Fruit fly (Drosophila melanogaster) whole organism, embryonic: Measurements from ENCODE around the gene CG3662.

ENCODE experiments used
- Adf1 ChIP-seq: fragments of 200-800 bp; sonication (Bioruptor generic); IDR thresholded peaks from 2 replicates; pipeline ENCODE4 v1.3.6; 2022; ENCODE audit warnings: missing biosample characterization, missing genetic modification characterization
- Antp ChIP-seq: fragments of 200-800 bp; sonication (Bioruptor generic); optimal IDR thresholded peaks from 3 replicates; lab custom pipeline; 2016; ENCODE audit warnings: missing biosample characterization, missing genetic modification characterization
- B-H2 ChIP-seq: fragments of 200-800 bp; sonication (Bioruptor generic); optimal IDR thresholded peaks from 2 replicates; lab custom pipeline; 2018; ENCODE audit warnings: missing biosample characterization, mild to moderate bottlenecking, missing genetic modification characterization
- Blimp-1 ChIP-seq: fragments of 200-800 bp; sonication (Bioruptor generic); optimal IDR thresholded peaks from 3 replicates; lab custom pipeline; 2018; ENCODE audit warnings: missing biosample characterization, missing genetic modification characterization, mild to moderate bottlenecking, moderate library complexity, missing genetic modification reagents
- CG10267 ChIP-seq: fragments of 200-800 bp; sonication (Bioruptor generic); optimal IDR thresholded peaks from 2 replicates; lab custom pipeline; 2018; ENCODE audit warnings: missing biosample characterization, mild to moderate bottlenecking, missing genetic modification characterization, moderate library complexity
- CG14014 ChIP-seq: fragments of 200-800 bp; sonication (Bioruptor generic); IDR thresholded peaks from 2 replicates; pipeline ENCODE4 v1.3.6; 2022; ENCODE audit warnings: missing biosample characterization, missing genetic modification characterization
- CG15514 ChIP-seq: fragments of 200-800 bp; sonication (Bioruptor generic); optimal IDR thresholded peaks from 3 replicates; lab custom pipeline; 2017; ENCODE audit warnings: missing biosample characterization, missing genetic modification characterization, mild to moderate bottlenecking, moderate library complexity, missing genetic modification reagents
- CG16815 ChIP-seq: fragments of 200-800 bp; sonication (Bioruptor generic); optimal IDR thresholded peaks from 3 replicates; lab custom pipeline; 2017; ENCODE audit warnings: missing biosample characterization, mild to moderate bottlenecking, missing genetic modification characterization
- CG17568 ChIP-seq: fragments of 200-800 bp; sonication (Bioruptor generic); optimal IDR thresholded peaks from 2 replicates; lab custom pipeline; 2018; ENCODE audit warnings: missing biosample characterization, mild to moderate bottlenecking, missing genetic modification characterization, moderate library complexity
- CG18011 ChIP-seq: fragments of 200-800 bp; sonication (Bioruptor generic); optimal IDR thresholded peaks from 2 replicates; lab custom pipeline; 2017; ENCODE audit warnings: missing biosample characterization, missing genetic modification characterization, mild to moderate bottlenecking, moderate library complexity, missing genotype
- CG2120 ChIP-seq: fragments of 200-800 bp; sonication (Bioruptor generic); optimal IDR thresholded peaks from 3 replicates; lab custom pipeline; 2016; ENCODE audit warnings: missing biosample characterization, missing genetic modification characterization
- CG4282 ChIP-seq: fragments of 200-800 bp; sonication (Bioruptor generic); optimal IDR thresholded peaks from 2 replicates; lab custom pipeline; 2016; ENCODE audit warnings: missing biosample characterization, missing genetic modification characterization
- CG4328 ChIP-seq: fragments of 200-800 bp; sonication (Bioruptor generic); optimal IDR thresholded peaks from 3 replicates; lab custom pipeline; 2017; ENCODE audit warnings: missing biosample characterization, missing genetic modification reagents, missing genetic modification characterization
- CG6272 ChIP-seq: fragments of 200-800 bp; sonication (Bioruptor generic); IDR thresholded peaks from 2 replicates; pipeline ENCODE4 v1.3.6; 2022; ENCODE audit warnings: missing biosample characterization, missing genetic modification characterization
- CG9609 ChIP-seq: fragments of 200-800 bp; sonication (Bioruptor generic); optimal IDR thresholded peaks from 3 replicates; lab custom pipeline; 2016; ENCODE audit warnings: missing biosample characterization, missing genetic modification characterization
- GATAe ChIP-seq: fragments of 200-800 bp; sonication (Bioruptor generic); conservative IDR thresholded peaks from 2 replicates; pipeline ENCODE4 v1.3.6; 2022; ENCODE audit warnings: missing biosample characterization, missing genetic modification characterization
- Hmr ChIP-seq: fragments of 200-800 bp; sonication (Bioruptor generic); optimal IDR thresholded peaks from 3 replicates; lab custom pipeline; 2017; ENCODE audit warnings: mild to moderate bottlenecking, missing biosample characterization, missing genetic modification reagents, missing genetic modification characterization
- Lhr ChIP-seq: fragments of 200-800 bp; sonication (Bioruptor generic); optimal IDR thresholded peaks from 3 replicates; lab custom pipeline; 2017; ENCODE audit warnings: mild to moderate bottlenecking, missing biosample characterization, missing genetic modification reagents, missing genetic modification characterization
- Lim3 ChIP-seq: fragments of 200-800 bp; sonication (Bioruptor generic); IDR thresholded peaks from 2 replicates; pipeline ENCODE4 v1.3.6; 2022; ENCODE audit warnings: missing biosample characterization, missing genetic modification characterization
- MESR4 ChIP-seq: fragments of 200-800 bp; sonication (Bioruptor generic); optimal IDR thresholded peaks from 2 replicates; lab custom pipeline; 2018; ENCODE audit warnings: missing biosample characterization, mild to moderate bottlenecking, missing genetic modification characterization, moderate library complexity
- Mad ChIP-seq: fragments of 200-800 bp; sonication (Bioruptor generic); optimal IDR thresholded peaks from 2 replicates; lab custom pipeline; 2016; ENCODE audit warnings: missing biosample characterization, missing genetic modification characterization
- Optix ChIP-seq: fragments of 200-800 bp; sonication (Bioruptor generic); IDR thresholded peaks from 3 replicates; pipeline ENCODE4 v1.3.6; 2022; ENCODE audit warnings: missing biosample characterization, missing genetic modification characterization
- Pdp1 ChIP-seq, 2 experiments: fragments of 200-800 bp; sonication (Bioruptor generic); optimal IDR thresholded peaks; 3 replicates each; lab custom pipeline; 2016; ENCODE audit warnings: missing biosample characterization in 2 of 2, missing genetic modification characterization in 2 of 2, mild to moderate bottlenecking in 1 of 2, moderate library complexity in 1 of 2
- Ptx1 ChIP-seq: fragments of 200-800 bp; sonication (Bioruptor generic); IDR thresholded peaks from 2 replicates; pipeline ENCODE4 v1.3.6; 2022; ENCODE audit warnings: missing biosample characterization, missing genetic modification characterization
- Sry-δ ChIP-seq: fragments of 200-800 bp; sonication (Bioruptor generic); optimal IDR thresholded peaks from 2 replicates; lab custom pipeline; 2016; ENCODE audit warnings: missing biosample characterization, missing genetic modification characterization
- al ChIP-seq: fragments of 200-800 bp; sonication (Bioruptor generic); IDR thresholded peaks from 2 replicates; pipeline ENCODE4 v1.3.6; 2022; ENCODE audit warnings: missing biosample characterization, missing genetic modification characterization
- ap ChIP-seq: fragments of 200-800 bp; sonication (Bioruptor generic); IDR thresholded peaks from 2 replicates; pipeline ENCODE4 v1.3.6; 2022; ENCODE audit warnings: missing biosample characterization, missing genetic modification characterization
- dati ChIP-seq: fragments of 200-800 bp; sonication (Bioruptor generic); IDR thresholded peaks from 2 replicates; pipeline ENCODE4 v1.3.6; 2022; ENCODE audit warnings: missing biosample characterization, missing genetic modification characterization
- dysf ChIP-seq: fragments of 200-800 bp; sonication (Bioruptor generic); IDR thresholded peaks from 3 replicates; pipeline ENCODE4 v1.3.6; 2022; ENCODE audit warnings: missing biosample characterization, missing genetic modification characterization
- fru ChIP-seq: fragments of >200 bp; optimal IDR thresholded peaks from 2 replicates; lab custom pipeline; 2017
- gfzf ChIP-seq: fragments of 200-800 bp; sonication (Bioruptor generic); optimal IDR thresholded peaks from 2 replicates; lab custom pipeline; 2016; ENCODE audit warnings: missing biosample characterization, mild to moderate bottlenecking, missing genetic modification characterization, moderate library complexity
- grn ChIP-seq: fragments of 200-800 bp; sonication (Bioruptor generic); optimal IDR thresholded peaks from 3 replicates; lab custom pipeline; 2017; ENCODE audit warnings: missing biosample characterization, missing genetic modification characterization
- gro ChIP-seq: fragments of 200-800 bp; sonication (Bioruptor generic); optimal IDR thresholded peaks from 2 replicates; lab custom pipeline; 2016; ENCODE audit warnings: missing biosample characterization, missing genetic modification characterization
- hb ChIP-seq: fragments of 200-800 bp; sonication (Bioruptor generic); IDR thresholded peaks from 3 replicates; pipeline ENCODE4 v1.3.6; 2022; ENCODE audit warnings: missing biosample characterization, missing genetic modification characterization; ENCODE audit not compliant: partially characterized antibody
- jing ChIP-seq: fragments of 200-800 bp; sonication (Bioruptor generic); optimal IDR thresholded peaks from 2 replicates; lab custom pipeline; 2018; ENCODE audit warnings: missing biosample characterization, mild to moderate bottlenecking, missing genetic modification characterization
- lbe ChIP-seq: fragments of 200-800 bp; sonication (Bioruptor generic); optimal IDR thresholded peaks from 2 replicates; lab custom pipeline; 2016; ENCODE audit warnings: missing biosample characterization, mild to moderate bottlenecking, missing genetic modification characterization
- luna ChIP-seq: fragments of 200-800 bp; sonication (Bioruptor generic); optimal IDR thresholded peaks from 2 replicates; lab custom pipeline; 2016; ENCODE audit warnings: missing biosample characterization, missing genetic modification characterization
- mam ChIP-seq: fragments of 200-800 bp; sonication (Bioruptor generic); optimal IDR thresholded peaks from 3 replicates; lab custom pipeline; 2016; ENCODE audit warnings: missing biosample characterization, missing genetic modification characterization
- nau ChIP-seq: fragments of 200-800 bp; sonication (Bioruptor generic); optimal IDR thresholded peaks from 3 replicates; lab custom pipeline; 2017; ENCODE audit warnings: missing biosample characterization, mild to moderate bottlenecking, missing genetic modification characterization, missing genetic modification reagents
- otp ChIP-seq: fragments of 200-800 bp; sonication (Bioruptor generic); IDR thresholded peaks from 3 replicates; pipeline ENCODE4, ENCODE4 v1.3.6; 2022; ENCODE audit warnings: missing biosample characterization, missing genetic modification characterization
- pzg ChIP-seq: fragments of 200-800 bp; sonication (Bioruptor generic); optimal IDR thresholded peaks from 3 replicates; lab custom pipeline; 2018; ENCODE audit warnings: missing biosample characterization, mild to moderate bottlenecking, missing genetic modification characterization, moderate library complexity
- sr ChIP-seq: fragments of 200-800 bp; sonication (Bioruptor generic); IDR thresholded peaks from 3 replicates; pipeline ENCODE4 v1.3.6; 2022; ENCODE audit warnings: missing biosample characterization, missing genetic modification characterization
- ssp ChIP-seq: fragments of 200-800 bp; sonication (Bioruptor generic); IDR thresholded peaks from 2 replicates; pipeline ENCODE4 v1.3.6; 2022; ENCODE audit warnings: missing biosample characterization, missing genetic modification characterization
- tgo ChIP-seq: fragments of 200-800 bp; sonication (Bioruptor generic); IDR thresholded peaks from 3 replicates; pipeline ENCODE4 v1.3.6; 2022; ENCODE audit warnings: missing biosample characterization, missing genetic modification characterization
- tup ChIP-seq: fragments of 200-800 bp; sonication (Bioruptor generic); optimal IDR thresholded peaks from 2 replicates; lab custom pipeline; 2016; ENCODE audit warnings: missing biosample characterization, mild to moderate bottlenecking, missing genetic modification characterization, moderate library complexity
- zen2 ChIP-seq: fragments of 200-800 bp; sonication (Bioruptor generic); IDR thresholded peaks from 3 replicates; pipeline ENCODE4 v1.3.6; 2022; ENCODE audit warnings: missing biosample characterization, missing genetic modification characterization; ENCODE audit not compliant: partially characterized antibody
- zfh2 ChIP-seq: fragments of 200-800 bp; sonication (Bioruptor generic); optimal IDR thresholded peaks from 2 replicates; lab custom pipeline; 2016; ENCODE audit warnings: missing biosample characterization, missing genetic modification characterization

Gene CG3662

dm6 chr2L:866950-867744 lies 46.1 kb downstream of the CG3662 start (continued):
- peak; percentile 14 for TF ChIP-seq pzg
- peak; percentile 95 for TF ChIP-seq mam
- peak; percentile 94 for TF ChIP-seq CG6272 (GFP tag; lab: Robert Waterston, UW)
- TF ChIP-seq jing (GFP tag; lab: Kevin White, UChicago), result peak; percentile 86
- peak; percentile 86 for TF ChIP-seq ssp (GFP tag; lab: Robert Waterston, UW)
- TF ChIP-seq fru (lab: Kevin White, UChicago), result no peak
- peak; percentile 96 for TF ChIP-seq Ptx1 (GFP tag; lab: Robert Waterston, UW)
- TF ChIP-seq CG10267, result peak; percentile 82
- no peak for TF ChIP-seq zen2 (GFP tag; lab: Robert Waterston, UW)
- TF ChIP-seq CG17568 (GFP tag; lab: Kevin White, UChicago), result peak; percentile 88
- peak; percentile 37 for TF ChIP-seq Sry-δ (GFP tag; lab: Kevin White, UChicago)
- TF ChIP-seq MESR4 (GFP tag; lab: Kevin White, UChicago), result peak; percentile 24
- peak; percentile 87 for TF ChIP-seq gro (GFP tag; lab: Kevin White, UChicago)
- TF ChIP-seq CG15514 (GFP tag; lab: Kevin White, UChicago), result peak; percentile 89
- TF ChIP-seq dysf (GFP tag; lab: Robert Waterston, UW), result peak; percentile 96
- TF ChIP-seq Mad (GFP tag; lab: Kevin White, UChicago), result peak; percentile 85
- peak; percentile 94 for TF ChIP-seq lbe (GFP tag; lab: Kevin White, UChicago)
- TF ChIP-seq B-H2 (GFP tag; lab: Kevin White, UChicago), result peak; percentile 88
- TF ChIP-seq luna (GFP tag; lab: Kevin White, UChicago), result peak; percentile 74
- TF ChIP-seq tgo (GFP tag; lab: Robert Waterston, UW), result peak; percentile 95
- peak; percentile 79 for TF ChIP-seq Lim3
- peak; percentile 92 for TF ChIP-seq al (GFP tag; lab: Robert Waterston, UW)
- no peak for TF ChIP-seq gfzf (GFP tag; lab: Kevin White, UChicago)
- peak; percentile 59 for TF ChIP-seq GATAe (GFP tag; lab: Robert Waterston, UW)
- peak; percentile 88 for TF ChIP-seq zfh2
- peak; percentile 63 for TF ChIP-seq Lhr (GFP tag; lab: Kevin White, UChicago)
- TF ChIP-seq CG4328 (GFP tag; lab: Kevin White, UChicago), result peak; percentile 80
- peak; percentile 97 for TF ChIP-seq CG14014
- TF ChIP-seq Antp (GFP tag; lab: Kevin White, UChicago), result peak; percentile 83
- TF ChIP-seq Adf1 (GFP tag; lab: Robert Waterston, UW), result peak; percentile 67
- peak; percentile 86 for TF ChIP-seq Blimp-1
- peak; percentile 32 for TF ChIP-seq CG4282 (GFP tag; lab: Kevin White, UChicago)
- TF ChIP-seq nau (GFP tag; lab: Kevin White, UChicago), result peak; percentile 74
- TF ChIP-seq hb (GFP tag; lab: Robert Waterston, UW), result no peak
- peak; percentile 73 for TF ChIP-seq CG18011 (GFP tag; lab: Kevin White, UChicago)
- peak; percentile 93 for TF ChIP-seq otp (GFP tag; lab: Robert Waterston, UW)
- TF ChIP-seq tup (GFP tag; lab: Kevin White, UChicago), result peak; percentile 85
- peak; percentile 80 for TF ChIP-seq dati (GFP tag; lab: Robert Waterston, UW)
- TF ChIP-seq CG16815 (GFP tag; lab: Kevin White, UChicago), result peak; percentile 86
- peak; percentile 91 for TF ChIP-seq ap (GFP tag; lab: Robert Waterston, UW)
- peak; percentile 78; the same call in 2 of the 3 replicates for TF ChIP-seq sr (GFP tag; lab: Robert Waterston, UW)
- peak; percentile 92 for TF ChIP-seq Hmr (GFP tag; lab: Kevin White, UChicago)
- TF ChIP-seq CG2120 (GFP tag; lab: Kevin White, UChicago), result peak; percentile 96
- peak; percentile 91 to 94 for TF ChIP-seq Pdp1 (GFP tag; optimal IDR thresholded peaks at IDR 0.05; lab: Kevin White, UChicago)
- TF ChIP-seq CG9609 (GFP tag; lab: Kevin White, UChicago), result peak; percentile 78
- peak; percentile 89 for TF ChIP-seq Optix (GFP tag; lab: Robert Waterston, UW)
- no peak for TF ChIP-seq grn (GFP tag; lab: Kevin White, UChicago)
